Worm (Caenorhabditis elegans): ENCODE data around the gene arl-1.

The arl-1 gene

ce11 chrII:8577509-8578099 lies 4.2 kb upstream of the arl-1 start, which contains the start of gene F54C9.9:
TSS of gene F54C9.9 (plus strand) at chrII:8578049.
- no peak for TF ChIP-seq egl-27 (tag; optimal IDR thresholded peaks at IDR 0.05)
- TF ChIP-seq nhr-43 (tag; optimal IDR thresholded peaks at IDR 0.05; ENCODE audit: poor library complexity, severe bottlenecking), result no peak
- TF ChIP-seq snpc-4 (tag; optimal IDR thresholded peaks at IDR 0.05), result no peak
- TF ChIP-seq elt-3 (tag; optimal IDR thresholded peaks at IDR 0.05), result no peak
- no peak for TF ChIP-seq nhr-77 (tag; optimal IDR thresholded peaks at IDR 0.05)
- TF ChIP-seq jun-1 (tag; optimal IDR thresholded peaks at IDR 0.05), result no peak
- no peak for TF ChIP-seq nhr-25 (tag; optimal IDR thresholded peaks at IDR 0.05)
- TF ChIP-seq elt-1 (tag; optimal IDR thresholded peaks at IDR 0.05), result no peak
- TF ChIP-seq hmg-11 (tag; optimal IDR thresholded peaks at IDR 0.05), result no peak
- TF ChIP-seq nhr-67 (tag; optimal IDR thresholded peaks at IDR 0.05), result peak; percentile 35
- TF ChIP-seq ama-1 (optimal IDR thresholded peaks at IDR 0.05), result no peak
- peak; percentile 21 for TF ChIP-seq nfya-1 (tag; optimal IDR thresholded peaks at IDR 0.05; ENCODE audit: insufficient read depth)
- no peak for TF ChIP-seq zag-1 (tag; optimal IDR thresholded peaks at IDR 0.05)
- no peak for TF ChIP-seq daf-12 (tag; optimal IDR thresholded peaks at IDR 0.05)
- no peak for TF ChIP-seq lsy-12 (tag; optimal IDR thresholded peaks at IDR 0.05)
- TF ChIP-seq R02D3.7 (tag; optimal IDR thresholded peaks at IDR 0.05), result no peak
- TF ChIP-seq ztf-4 (tag; optimal IDR thresholded peaks at IDR 0.05), result no peak
- no peak for TF ChIP-seq mdl-1 (tag; optimal IDR thresholded peaks at IDR 0.05)
- TF ChIP-seq nhr-11 (tag; optimal IDR thresholded peaks at IDR 0.05), result no peak
- no peak for TF ChIP-seq nhr-28 (tag; optimal IDR thresholded peaks at IDR 0.05)
- TF ChIP-seq lin-15B (tag; optimal IDR thresholded peaks at IDR 0.05), result peak; percentile 42
- TF ChIP-seq eor-1 (tag; optimal IDR thresholded peaks at IDR 0.05), result no peak
- TF ChIP-seq nhr-237 (tag; optimal IDR thresholded peaks at IDR 0.05), result no peak
- no peak for TF ChIP-seq elt-2 (tag; optimal IDR thresholded peaks at IDR 0.05)
- TF ChIP-seq unc-39 (tag; optimal IDR thresholded peaks at IDR 0.05), result no peak
- peak; percentile 71 for TF ChIP-seq pha-4 (tag; optimal IDR thresholded peaks at IDR 0.05)
- TF ChIP-seq nhr-23 (tag; optimal IDR thresholded peaks at IDR 0.05), result no peak
- no peak for TF ChIP-seq egl-5 (tag; optimal IDR thresholded peaks at IDR 0.05)

- TF ChIP-seq sea-2 (GFP tag; optimal IDR thresholded peaks at IDR 0.05) (no peak), eor-1 (tag; optimal IDR thresholded peaks at IDR 0.05) (no peak)
Observed at ce11 chrII:8583035-8583434, 1.2 kb downstream of the arl-1 start.

DNA sequence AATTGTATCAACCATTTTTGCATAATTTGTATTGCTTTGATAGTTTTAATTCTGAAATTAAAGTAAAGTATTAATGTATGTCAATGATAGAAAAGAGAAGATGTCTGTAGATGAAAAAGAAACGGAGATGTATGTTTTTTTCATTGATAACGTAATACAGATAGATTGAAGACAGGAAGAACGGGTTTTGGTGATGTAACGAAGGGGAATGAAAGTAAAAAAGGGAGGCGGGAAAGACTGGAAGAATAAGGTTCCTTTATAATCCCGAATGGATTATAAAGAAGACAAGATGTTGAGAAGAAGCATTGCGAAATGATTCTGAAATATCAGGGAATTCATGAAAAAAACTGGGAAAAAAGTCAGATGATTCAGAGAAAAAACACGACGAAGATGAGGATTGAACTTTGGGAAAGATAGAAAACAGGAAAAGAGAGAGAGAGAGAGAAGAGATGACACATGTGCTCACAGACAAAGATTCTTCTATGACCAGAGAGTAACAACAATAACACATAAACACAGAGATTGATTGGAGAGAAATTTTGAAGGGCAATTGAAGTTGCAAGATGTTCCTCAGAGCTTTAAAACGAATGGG lies 3.3 kb downstream of the arl-1 start, which contains the start of gene F54C9.11:
Gene F54C9.11 (minus strand): TSS at position 51 of the 592 bp plus-strand sequence.
- no peak for TF ChIP-seq daf-12 (tag; optimal IDR thresholded peaks at IDR 0.05)
- peak; percentile 42 for TF ChIP-seq egl-5 (tag; optimal IDR thresholded peaks at IDR 0.05)
- no peak for TF ChIP-seq ceh-82 (tag; optimal IDR thresholded peaks at IDR 0.05)
- TF ChIP-seq jun-1 (tag; optimal IDR thresholded peaks at IDR 0.05), result no peak
- no peak for TF ChIP-seq lsy-12 (tag; optimal IDR thresholded peaks at IDR 0.05)
- no peak for TF ChIP-seq snpc-4 (tag; optimal IDR thresholded peaks at IDR 0.05)
- TF ChIP-seq ZK546.5 (tag; optimal IDR thresholded peaks at IDR 0.05), result no peak
- peak; percentile 47 for TF ChIP-seq nfya-1 (tag; optimal IDR thresholded peaks at IDR 0.05; ENCODE audit: insufficient read depth)

ce11 chrII:8585921-8586320 lies 4.1 kb downstream of the arl-1 start:
- no peak for TF ChIP-seq nhr-237 (tag; optimal IDR thresholded peaks at IDR 0.05)
- no peak for TF ChIP-seq nhr-67 (tag; optimal IDR thresholded peaks at IDR 0.05)
- peak; percentile 56 for TF ChIP-seq nhr-25 (tag; optimal IDR thresholded peaks at IDR 0.05)
- no peak for TF ChIP-seq elt-3 (tag; optimal IDR thresholded peaks at IDR 0.05)

- TF ChIP-seq elt-1 (tag; optimal IDR thresholded peaks at IDR 0.05) (peak; percentile 64), ZK546.5 (tag; optimal IDR thresholded peaks at IDR 0.05) (no peak), nfya-1 (tag; optimal IDR thresholded peaks at IDR 0.05; ENCODE audit: insufficient read depth) (peak; percentile 14), elt-2 (tag; optimal IDR thresholded peaks at IDR 0.05) (no peak), nhr-77 (tag; optimal IDR thresholded peaks at IDR 0.05) (no peak), lin-39 (tag; optimal IDR thresholded peaks at IDR 0.05) (peak; percentile 18), elt-3 (tag; optimal IDR thresholded peaks at IDR 0.05) (no peak), R02D3.7 (tag; optimal IDR thresholded peaks at IDR 0.05) (no peak), hmg-11 (tag; optimal IDR thresholded peaks at IDR 0.05) (no peak), ama-1 (optimal IDR thresholded peaks at IDR 0.05) (no peak), ceh-82 (tag; optimal IDR thresholded peaks at IDR 0.05) (no peak)
Observed at ce11 chrII:8587660-8588230, 5.9 kb downstream of the arl-1 start.
